Worm (Caenorhabditis elegans) whole organism, early embryonic: Measurements from ENCODE around the gene nhr-97.

Source experiments
- B0310.2 ChIP-seq: sonication (generic microtip); optimal IDR thresholded peaks from 2 replicates; lab custom pipeline; 2016; ENCODE audit warnings: mild to moderate bottlenecking, missing genetic modification characterization, missing compliant biosample characterization
- F13C5.2 ChIP-seq: sonication (generic microtip); optimal IDR thresholded peaks from 2 replicates; lab custom pipeline; 2017; ENCODE audit warnings: mild to moderate bottlenecking, missing genetic modification characterization, inconsistent platforms, missing compliant biosample characterization
- aly-1 ChIP-seq: sonication (generic microtip); optimal IDR thresholded peaks from 2 replicates; lab custom pipeline; 2016; ENCODE audit warnings: missing genetic modification characterization, missing compliant biosample characterization
- ama-1 ChIP-seq: fragments of 150-350 bp; optimal IDR thresholded peaks from 2 replicates; lab custom pipeline; 2014
- ceh-13 ChIP-seq: fragments of 200-800 bp; sonication (Bioruptor generic); optimal IDR thresholded peaks from 2 replicates; lab custom pipeline; 2018; ENCODE audit warnings: mild to moderate bottlenecking, missing genetic modification characterization, missing compliant biosample characterization
- ceh-36 ChIP-seq: sonication (generic microtip); optimal IDR thresholded peaks from 2 replicates; lab custom pipeline; 2016; ENCODE audit warnings: missing genetic modification characterization, inconsistent platforms, missing compliant biosample characterization
- ets-7 ChIP-seq: sonication (generic microtip); optimal IDR thresholded peaks from 2 replicates; lab custom pipeline; 2016; ENCODE audit warnings: missing genotype, missing genetic modification characterization, missing compliant biosample characterization
- flt-1 ChIP-seq: fragments of 200-800 bp; sonication (Bioruptor generic); IDR thresholded peaks from 2 replicates; pipeline ENCODE4 v1.3.6; 2022; ENCODE audit warnings: missing genetic modification characterization, missing compliant biosample characterization
- hmbx-1 ChIP-seq: sonication (generic microtip); optimal IDR thresholded peaks from 2 replicates; lab custom pipeline; 2016; ENCODE audit warnings: mild to moderate bottlenecking, missing genetic modification characterization, missing compliant biosample characterization
- hmg-4 ChIP-seq: fragments of 200-800 bp; sonication (Bioruptor generic); optimal IDR thresholded peaks from 2 replicates; lab custom pipeline; 2018; ENCODE audit warnings: mild to moderate bottlenecking, missing genetic modification characterization, missing compliant biosample characterization
- hnd-1 ChIP-seq: sonication (generic microtip); optimal IDR thresholded peaks from 2 replicates; lab custom pipeline; 2016; ENCODE audit warnings: missing genetic modification characterization, missing compliant biosample characterization
- pes-1 ChIP-seq: fragments of 200-800 bp; sonication (Bioruptor generic); IDR thresholded peaks from 2 replicates; pipeline ENCODE4 v1.3.6; 2022; ENCODE audit warnings: missing genetic modification reagents, missing genetic modification characterization, missing compliant biosample characterization
- scrt-1 ChIP-seq: fragments of 200-800 bp; sonication (Bioruptor generic); IDR thresholded peaks from 2 replicates; pipeline ENCODE4 v1.3.6; 2022; ENCODE audit warnings: missing genetic modification characterization, missing compliant biosample characterization
- sea-1 ChIP-seq: fragments of 200-800 bp; sonication (Bioruptor generic); conservative IDR thresholded peaks from 2 replicates; pipeline ENCODE4 v1.3.6; 2022; ENCODE audit warnings: missing genetic modification characterization, missing compliant biosample characterization
- tbx-11 ChIP-seq: fragments of 200-800 bp; sonication (Bioruptor generic); IDR thresholded peaks from 2 replicates; pipeline ENCODE4 v1.3.6; 2022; ENCODE audit warnings: missing genetic modification characterization, missing compliant biosample characterization
- tbx-37 ChIP-seq: fragments of 200-800 bp; sonication (Bioruptor generic); conservative IDR thresholded peaks from 2 replicates; pipeline ENCODE4 v1.3.6; 2022; ENCODE audit warnings: missing genetic modification reagents, missing genetic modification characterization, missing compliant biosample characterization
- tra-4 ChIP-seq: sonication (generic microtip); optimal IDR thresholded peaks from 2 replicates; lab custom pipeline; 2017; ENCODE audit warnings: missing genetic modification characterization, missing compliant biosample characterization

Gene nhr-97

ce11 chrIV:9784689-9785088 lies 27.2 kb downstream of the nhr-97 start, which contains the start of gene sre-4:
Gene sre-4 (minus strand): TSS chrIV:9784789.
- TF ChIP-seq F13C5.2: no peak
- no peak for TF ChIP-seq ets-7
- TF ChIP-seq ceh-13: no peak
- no peak for TF ChIP-seq scrt-1
- TF ChIP-seq hmg-4 (GFP tag; lab: Kevin White, UChicago): no peak
- no peak for TF ChIP-seq tbx-37
- TF ChIP-seq flt-1 (GFP tag; lab: Robert Waterston, UW): no peak
- no peak for TF ChIP-seq aly-1 (tag; lab: Kevin White, UChicago)
- TF ChIP-seq hmbx-1 (tag; lab: Kevin White, UChicago): no peak
- no peak for TF ChIP-seq tra-4
- TF ChIP-seq ceh-36 (tag; lab: Kevin White, UChicago): no peak
- TF ChIP-seq B0310.2: no peak
- no peak for TF ChIP-seq hnd-1 (tag; lab: Kevin White, UChicago)

- TF ChIP-seq scrt-1 (no peak), aly-1 (tag; lab: Kevin White, UChicago) (no peak), ceh-13 (no peak), pes-1 (no peak), tbx-11 (GFP tag; lab: Robert Waterston, UW) (no peak), F13C5.2 (no peak), ama-1 (lab: Kevin White, UChicago) (no peak), tbx-37 (no peak), flt-1 (GFP tag; lab: Robert Waterston, UW) (no peak), hnd-1 (tag; lab: Kevin White, UChicago) (no peak), B0310.2 (no peak), hmg-4 (GFP tag; lab: Kevin White, UChicago) (no peak), ets-7 (no peak), sea-1 (GFP tag; lab: Robert Waterston, UW) (no peak), ceh-36 (tag; lab: Kevin White, UChicago) (no peak)
These were observed 32.1 kb downstream of the nhr-97 start, which contains the start of gene T13F2.4 for ce11 chrIV:9789496-9789895. Gene T13F2.4 (plus strand): TSS chrIV:9789796.

ce11 chrIV:9790708-9791107 lies 33.3 kb downstream of the nhr-97 start:
- no peak for TF ChIP-seq tbx-37

- TF ChIP-seq ceh-13 (no peak), tra-4 (no peak), hnd-1 (tag; lab: Kevin White, UChicago) (no peak), ceh-36 (tag; lab: Kevin White, UChicago) (no peak), sea-1 (GFP tag; lab: Robert Waterston, UW) (no peak), hmg-4 (GFP tag; lab: Kevin White, UChicago) (no peak), tbx-11 (GFP tag; lab: Robert Waterston, UW) (no peak), flt-1 (GFP tag; lab: Robert Waterston, UW) (no peak), F13C5.2 (no peak), pes-1 (no peak), aly-1 (tag; lab: Kevin White, UChicago) (no peak), B0310.2 (no peak)
These were observed 37.8 kb downstream of the nhr-97 start for ce11 chrIV:9795250-9795649.

ce11 chrIV:9796494-9796893 lies 39.1 kb downstream of the nhr-97 start, which contains the start of gene pis-1:
Gene pis-1 (minus strand): TSS chrIV:9796594.
- TF ChIP-seq sea-1 (GFP tag; lab: Robert Waterston, UW) (no peak), hmbx-1 (tag; lab: Kevin White, UChicago) (no peak), F13C5.2 (no peak), flt-1 (GFP tag; lab: Robert Waterston, UW) (no peak), pes-1 (no peak), ama-1 (lab: Kevin White, UChicago) (no peak), hnd-1 (tag; lab: Kevin White, UChicago) (no peak), B0310.2 (no peak), ets-7 (no peak), ceh-13 (no peak), tra-4 (no peak), tbx-11 (GFP tag; lab: Robert Waterston, UW) (no peak), scrt-1 (no peak), hmg-4 (GFP tag; lab: Kevin White, UChicago) (no peak), ceh-36 (tag; lab: Kevin White, UChicago) (no peak), tbx-37 (no peak), aly-1 (tag; lab: Kevin White, UChicago) (no peak)

ce11 chrIV:9797304-9798003 lies 40.0 kb downstream of the nhr-97 start, which contains the start of gene T13F2.2:
Gene T13F2.2 (minus strand): TSS chrIV:9797354.
- TF ChIP-seq aly-1 (tag; lab: Kevin White, UChicago) (no peak), hnd-1 (tag; lab: Kevin White, UChicago) (no peak), tra-4 (no peak), tbx-37 (no peak), scrt-1 (no peak), F13C5.2 (no peak), B0310.2 (no peak), ets-7 (no peak), ama-1 (lab: Kevin White, UChicago) (no peak)

ce11 chrIV:9798307-9798706 lies 40.9 kb downstream of the nhr-97 start:
- TF ChIP-seq ceh-36 (tag; lab: Kevin White, UChicago) (no peak), hnd-1 (tag; lab: Kevin White, UChicago) (no peak), scrt-1 (no peak), F13C5.2 (no peak), tbx-37 (no peak), ceh-13 (no peak), hmbx-1 (tag; lab: Kevin White, UChicago) (no peak), ama-1 (lab: Kevin White, UChicago) (no peak), flt-1 (GFP tag; lab: Robert Waterston, UW) (no peak), tbx-11 (GFP tag; lab: Robert Waterston, UW) (no peak)

ce11 chrIV:9799129-9799528 lies 41.7 kb downstream of the nhr-97 start, which contains the start of gene fat-4:
Gene fat-4 (plus strand): TSS chrIV:9799429.
- TF ChIP-seq ama-1 (lab: Kevin White, UChicago) (no peak), B0310.2 (no peak), hmg-4 (GFP tag; lab: Kevin White, UChicago) (no peak), flt-1 (GFP tag; lab: Robert Waterston, UW) (no peak), aly-1 (tag; lab: Kevin White, UChicago) (no peak), hmbx-1 (tag; lab: Kevin White, UChicago) (no peak), tra-4 (no peak), ceh-36 (tag; lab: Kevin White, UChicago) (no peak), tbx-37 (no peak), sea-1 (GFP tag; lab: Robert Waterston, UW) (no peak), ceh-13 (no peak), ets-7 (no peak), tbx-11 (GFP tag; lab: Robert Waterston, UW) (no peak)
